Worm (Caenorhabditis elegans) whole organism, young adult: Measurements from ENCODE around the gene lido-10.
A peak's percentile ranks its signal among the peaks of the same experiment; 100 is the strongest.
"Not testable (repeated sequence)": the region's sequence is repeated elsewhere in the genome, so short reads cannot be mapped to it uniquely, and the experiment has no call there.

Experiments used
- B0019.2 ChIP-seq: fragments of 200-800 bp; sonication (Bioruptor generic); conservative IDR thresholded peaks from 2 replicates; pipeline ENCODE4 v1.3.6; 2022; ENCODE audit warnings: missing genetic modification reagents, missing genetic modification characterization, missing compliant biosample characterization
- B0261.1 ChIP-seq: sonication (generic microtip); optimal IDR thresholded peaks from 2 replicates; lab custom pipeline; 2016; ENCODE audit warnings: mild to moderate bottlenecking, missing genetic modification characterization, moderate library complexity, missing compliant biosample characterization
- F39B2.1 ChIP-seq: fragments of 200-800 bp; sonication (Bioruptor generic); IDR thresholded peaks from 2 replicates; pipeline ENCODE4 v1.3.6; 2022; ENCODE audit warnings: missing genetic modification reagents, missing genetic modification characterization, missing compliant biosample characterization
- F57A8.1 ChIP-seq: fragments of 200-800 bp; sonication (Bioruptor generic); optimal IDR thresholded peaks from 2 replicates; lab custom pipeline; 2018; ENCODE audit warnings: mild to moderate bottlenecking, missing genetic modification characterization, moderate library complexity, missing compliant biosample characterization
- T26A5.8 ChIP-seq: sonication (generic microtip); optimal IDR thresholded peaks from 2 replicates; lab custom pipeline; 2016; ENCODE audit warnings: missing genetic modification characterization, missing compliant biosample characterization
- Y56A3A.18 ChIP-seq: fragments of 200-800 bp; sonication (Bioruptor generic); IDR thresholded peaks from 2 replicates; pipeline ENCODE4 v1.3.6; 2022; ENCODE audit warnings: missing genetic modification reagents, missing genetic modification characterization, missing compliant biosample characterization
- Y79H2A.3 ChIP-seq: fragments of 200-800 bp; sonication (Bioruptor generic); conservative IDR thresholded peaks from 2 replicates; pipeline ENCODE4 v1.3.6; 2022; ENCODE audit warnings: missing genetic modification reagents, missing genetic modification characterization, missing compliant biosample characterization
- Y95B8A.8 ChIP-seq: fragments of 200-800 bp; sonication (Bioruptor generic); IDR thresholded peaks from 2 replicates; pipeline ENCODE4 v1.3.6; 2022; ENCODE audit warnings: missing genetic modification reagents, missing genetic modification characterization, missing compliant biosample characterization
- ceh-40 ChIP-seq: fragments of 200-800 bp; sonication (Bioruptor generic); IDR thresholded peaks from 2 replicates; pipeline ENCODE4 v1.3.6; 2022; ENCODE audit warnings: missing genetic modification characterization, missing compliant biosample characterization
- ceh-58 ChIP-seq: fragments of 200-800 bp; sonication (Bioruptor generic); IDR thresholded peaks from 2 replicates; pipeline ENCODE4 v1.3.6; 2022; ENCODE audit warnings: missing genetic modification characterization, missing compliant biosample characterization
- dox-1 ChIP-seq: fragments of 200-800 bp; sonication (Bioruptor generic); IDR thresholded peaks from 2 replicates; pipeline ENCODE4 v1.3.6; 2022; ENCODE audit warnings: missing genetic modification reagents, missing genetic modification characterization, missing compliant biosample characterization
- dpff-1 ChIP-seq: sonication (generic microtip); optimal IDR thresholded peaks from 2 replicates; lab custom pipeline; 2017; ENCODE audit warnings: mild to moderate bottlenecking, missing genetic modification characterization, missing compliant biosample characterization
- egl-18 ChIP-seq: fragments of 200-800 bp; sonication (Bioruptor generic); IDR thresholded peaks from 2 replicates; pipeline ENCODE4 v1.3.6; 2022; ENCODE audit warnings: missing genetic modification reagents, missing genetic modification characterization, missing compliant biosample characterization
- egl-44 ChIP-seq: fragments of 200-800 bp; sonication (Bioruptor generic); IDR thresholded peaks from 2 replicates; pipeline ENCODE4 v1.3.6; 2022; ENCODE audit warnings: missing genetic modification reagents, missing genetic modification characterization, missing compliant biosample characterization
- him-1 ChIP-seq: sonication (generic microtip); optimal IDR thresholded peaks from 2 replicates; lab custom pipeline; 2016; ENCODE audit warnings: missing genotype, missing genetic modification reagents, missing genetic modification characterization, missing compliant biosample characterization
- hlh-12 ChIP-seq: sonication (generic microtip); optimal IDR thresholded peaks from 2 replicates; lab custom pipeline; 2016; ENCODE audit warnings: missing genetic modification characterization, missing compliant biosample characterization
- hmg-1.2 ChIP-seq: fragments of 200-800 bp; sonication (Bioruptor generic); IDR thresholded peaks from 2 replicates; pipeline ENCODE4 v1.3.6; 2022; ENCODE audit warnings: missing genetic modification reagents, missing genetic modification characterization, missing compliant biosample characterization
- madf-10 ChIP-seq: sonication (generic microtip); optimal IDR thresholded peaks from 2 replicates; lab custom pipeline; 2016; ENCODE audit warnings: mild to moderate bottlenecking, missing genetic modification characterization, missing compliant biosample characterization
- madf-6 ChIP-seq: fragments of 200-800 bp; sonication (Bioruptor generic); IDR thresholded peaks from 2 replicates; pipeline ENCODE4 v1.3.6; 2022; ENCODE audit warnings: missing genetic modification reagents, missing genetic modification characterization, missing compliant biosample characterization
- nfya-1 ChIP-seq: sonication (generic microtip); optimal IDR thresholded peaks from 2 replicates; lab custom pipeline; 2017; ENCODE audit warnings: antibody characterized with exemption, missing compliant biosample characterization, missing genetic modification characterization, borderline replicate concordance; ENCODE audit not compliant: insufficient read depth
- nhr-27 ChIP-seq: fragments of 200-800 bp; sonication (Bioruptor generic); optimal IDR thresholded peaks from 2 replicates; lab custom pipeline; 2018; ENCODE audit warnings: mild to moderate bottlenecking, missing genetic modification characterization, moderate library complexity, missing compliant biosample characterization
- pha-4 ChIP-seq: fragments of 150-350 bp; sonication (generic microtip); optimal IDR thresholded peaks from 2 replicates; lab custom pipeline; 2014; ENCODE audit warnings: missing biosample characterization, missing genetic modification reagents, missing genetic modification characterization
- rcor-1 ChIP-seq: fragments of 200-800 bp; sonication (Bioruptor generic); IDR thresholded peaks from 2 replicates; pipeline ENCODE4 v1.3.6; 2022; ENCODE audit warnings: missing genetic modification reagents, missing genetic modification characterization, missing compliant biosample characterization
- rec-8 ChIP-seq, 2 experiments: sonication (generic microtip); optimal IDR thresholded peaks; 2 replicates each; lab custom pipeline; 2016; ENCODE audit warnings: mild to moderate bottlenecking in 2 of 2, missing genetic modification characterization in 2 of 2, missing genetic modification reagents in 2 of 2, missing genotype in 2 of 2, missing biosample characterization in 1 of 2, missing compliant biosample characterization in 1 of 2, moderate library complexity in 1 of 2
- repo-1 ChIP-seq: sonication (generic microtip); optimal IDR thresholded peaks from 2 replicates; lab custom pipeline; 2017; ENCODE audit warnings: mild to moderate bottlenecking, missing genetic modification characterization, missing compliant biosample characterization
- rpc-1 ChIP-seq, 2 experiments: fragments of 150-350 bp in 1 of 2; sonication (generic microtip) in 1 of 2; optimal IDR thresholded peaks; 2 replicates each; lab custom pipeline; 2014 to 2018; ENCODE audit warnings: missing biosample characterization in 1 of 2, missing genetic modification characterization in 1 of 2, missing genetic modification reagents in 1 of 2, missing genotype in 1 of 2
- sdz-38 ChIP-seq: sonication (generic microtip); optimal IDR thresholded peaks from 2 replicates; lab custom pipeline; 2016; ENCODE audit warnings: missing genotype, missing genetic modification characterization, missing compliant biosample characterization
- sea-2 ChIP-seq: fragments of 200-800 bp; sonication (Bioruptor generic); IDR thresholded peaks from 2 replicates; pipeline ENCODE4 v1.3.6; 2022; ENCODE audit warnings: missing genetic modification characterization, missing compliant biosample characterization
- snpc-1.1 ChIP-seq: sonication (generic microtip); optimal IDR thresholded peaks from 2 replicates; lab custom pipeline; 2017; ENCODE audit warnings: missing genetic modification characterization, mild to moderate bottlenecking, missing compliant biosample characterization, antibody characterized with exemption, moderate library complexity, missing genotype, missing genetic modification reagents; ENCODE audit not compliant: insufficient read depth
- snpc-3.4 ChIP-seq: sonication (generic microtip); optimal IDR thresholded peaks from 2 replicates; lab custom pipeline; 2017; ENCODE audit warnings: missing genetic modification characterization, mild to moderate bottlenecking, missing compliant biosample characterization, antibody characterized with exemption, moderate library complexity, missing genotype, missing genetic modification reagents
- snpc-4 ChIP-seq, 5 experiments: fragments of 150-350 bp in 1 of 5; sonication (generic microtip) in 4 of 5; optimal IDR thresholded peaks; 2 replicates each; lab custom pipeline; 2014 to 2018; ENCODE audit warnings: missing genetic modification characterization in 5 of 5, missing biosample characterization in 3 of 5, antibody characterized with exemption in 2 of 5, mild to moderate bottlenecking in 2 of 5, missing compliant biosample characterization in 2 of 5, missing genotype in 2 of 5, moderate library complexity in 2 of 5, missing genetic modification reagents in 1 of 5
- sptf-2 ChIP-seq: fragments of 200-800 bp; sonication (Bioruptor generic); optimal IDR thresholded peaks from 2 replicates; lab custom pipeline; 2018; ENCODE audit warnings: mild to moderate bottlenecking, missing genetic modification characterization, missing compliant biosample characterization
- tbp1 ChIP-seq: fragments of 200-800 bp; sonication (Bioruptor generic); optimal IDR thresholded peaks from 2 replicates; lab custom pipeline; 2018; ENCODE audit warnings: mild to moderate bottlenecking, missing genetic modification characterization, missing compliant biosample characterization
- unc-62 ChIP-seq: fragments of 150-350 bp; optimal IDR thresholded peaks from 2 replicates; lab custom pipeline; 2014; ENCODE audit warnings: missing biosample characterization, missing genetic modification reagents, missing genetic modification characterization

Gene lido-10

DNA sequence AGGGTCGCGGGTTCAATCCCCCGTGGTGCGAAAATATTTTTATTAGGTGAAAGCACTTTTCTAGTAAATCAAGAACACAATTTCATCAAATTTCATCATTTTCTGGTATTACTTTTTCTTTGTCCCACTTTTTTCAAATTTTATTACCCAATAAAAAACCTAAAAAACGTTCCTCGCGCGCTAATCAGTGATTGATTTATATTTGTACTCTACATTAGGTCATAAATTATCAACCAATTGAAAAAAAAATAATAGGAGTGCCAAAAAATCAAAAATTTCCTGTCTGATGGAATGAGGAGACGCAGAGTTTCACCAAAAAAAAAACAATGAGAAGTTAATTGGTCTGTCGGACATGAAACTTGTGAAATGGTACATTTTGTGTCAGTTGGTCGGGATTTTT lies 22.3 kb downstream of the lido-10 start:
- TF ChIP-seq unc-62 (GFP tag; lab: Kevin White, UChicago) (no peak), nfya-1 (tag; lab: Kevin White, UChicago) (no peak), Y56A3A.18 (GFP tag; lab: Robert Waterston, UW) (no peak), B0019.2 (GFP tag; lab: Robert Waterston, UW) (no peak), sea-2 (GFP tag; lab: Robert Waterston, UW) (no peak), Y79H2A.3 (no peak)

- TF ChIP-seq egl-44 (GFP tag; lab: Robert Waterston, UW) (no peak), T26A5.8 (no peak), rpc-1 (optimal IDR thresholded peaks at IDR 0.05; lab: Kevin White, UChicago) (no peak), rpc-1 (tag; optimal IDR thresholded peaks at IDR 0.05; lab: Kevin White, UChicago) (no peak), nhr-27 (tag; lab: Kevin White, UChicago) (no peak), pha-4 (tag; lab: Kevin White, UChicago) (no peak), Y95B8A.8 (GFP tag; lab: Robert Waterston, UW) (no peak), repo-1 (tag; lab: Kevin White, UChicago) (no peak), madf-10 (no peak), dpff-1 (tag; lab: Kevin White, UChicago) (no peak), rcor-1 (GFP tag; lab: Robert Waterston, UW) (no peak), hlh-12 (no peak), him-1 (tag; lab: Kevin White, UChicago) (no peak), F39B2.1 (no peak), egl-18 (GFP tag; lab: Robert Waterston, UW) (no peak), ceh-58 (GFP tag; lab: Robert Waterston, UW) (no peak), snpc-3.4 (tag; lab: Kevin White, UChicago) (no peak)
Measured at ce11 chrII:3028264-3028663, 26.0 kb downstream of the lido-10 start.

DNA sequence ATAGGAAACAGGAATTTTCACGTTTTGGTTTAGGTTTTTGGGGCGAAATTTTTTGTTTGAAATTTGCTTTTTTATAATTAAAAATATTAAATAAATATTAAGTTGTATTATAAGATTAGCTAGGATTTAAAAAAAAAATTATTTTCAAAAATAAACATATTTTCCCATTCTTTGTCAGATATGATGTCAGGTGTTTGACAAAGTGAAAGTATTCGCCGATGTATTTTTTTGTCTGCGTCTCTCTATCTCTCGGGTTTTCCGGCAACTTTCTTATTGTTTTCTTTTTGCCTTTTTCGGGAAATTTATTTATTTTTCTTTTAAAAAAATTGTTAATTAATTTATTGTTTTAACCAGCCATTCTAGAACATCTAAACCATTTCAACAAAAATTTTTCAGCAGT lies 28.1 kb downstream of the lido-10 start:
- no peak for TF ChIP-seq rec-8 (tag; optimal IDR thresholded peaks at IDR 0.05; lab: Kevin White, UChicago)
- TF ChIP-seq madf-6 (GFP tag; lab: Robert Waterston, UW) = no peak
- TF ChIP-seq F39B2.1 = no peak
- no peak for TF ChIP-seq sea-2 (GFP tag; lab: Robert Waterston, UW)
- no peak for TF ChIP-seq ceh-40 (GFP tag; lab: Robert Waterston, UW)
- no peak for TF ChIP-seq Y56A3A.18 (GFP tag; lab: Robert Waterston, UW)
- TF ChIP-seq snpc-1.1 (tag; lab: Kevin White, UChicago) = no peak
- TF ChIP-seq sptf-2 (GFP tag; lab: Kevin White, UChicago) = no peak
- TF ChIP-seq F57A8.1 (GFP tag; lab: Kevin White, UChicago) = no peak
- TF ChIP-seq sdz-38 = no peak
- TF ChIP-seq egl-18 (GFP tag; lab: Robert Waterston, UW) = no peak
- TF ChIP-seq, all 124 proteins: peak for 0

ce11 chrII:3031292-3031691 lies 29.0 kb downstream of the lido-10 start:
- TF ChIP-seq snpc-4 (GFP tag; optimal IDR thresholded peaks at IDR 0.05; lab: Kevin White, UChicago) = not testable (repeated sequence)
- peak in 2 of 4 experiments; percentile 39 to 66 for TF ChIP-seq snpc-4 (tag; optimal IDR thresholded peaks at IDR 0.05; lab: Kevin White, UChicago)
- peak; percentile 26 for TF ChIP-seq rpc-1 (optimal IDR thresholded peaks at IDR 0.05; lab: Kevin White, UChicago)
- TF ChIP-seq rpc-1 (tag; optimal IDR thresholded peaks at IDR 0.05; lab: Kevin White, UChicago) = peak; percentile 52
- peak; percentile 61; the same call in 1 of the 2 replicates for TF ChIP-seq madf-6 (GFP tag; lab: Robert Waterston, UW)
- TF ChIP-seq B0261.1 (tag; lab: Kevin White, UChicago) = peak; percentile 66
- 0 out of 2 replicates have a peak, but pooled peaks have one; percentile 31 for TF ChIP-seq dox-1
- peak; percentile 31; the same call in 1 of the 2 replicates for TF ChIP-seq hmg-1.2 (GFP tag; lab: Robert Waterston, UW)
- peak; percentile 84 for TF ChIP-seq tbp1 (GFP tag; lab: Kevin White, UChicago)
- peak; percentile 37; the same call in 1 of the 2 replicates for TF ChIP-seq rcor-1 (GFP tag; lab: Robert Waterston, UW)
